Fruit fly (Drosophila melanogaster): ENCODE measurements around the gene nebu.
A peak's percentile ranks its signal among the peaks of the same experiment; 100 is the strongest.

The nebu gene

dm6 chr3L:12884680-12885079 is 41.8 kb upstream of the nebu start, which contains the start of gene CG14120:
Gene CG14120 (plus strand): TSS chr3L:12885039.
- TF ChIP-seq sug (tag; optimal IDR thresholded peaks at IDR 0.05) (peak; percentile 70), crol (GFP tag; IDR thresholded peaks at IDR 0.05) (no peak), jumu (GFP tag; optimal IDR thresholded peaks at IDR 0.05) (no peak), CG13287 (GFP tag; IDR thresholded peaks at IDR 0.05; ENCODE audit: partially characterized antibody) (no peak), GATAe (GFP tag; conservative IDR thresholded peaks at IDR 0.05) (peak; percentile 78), mirr (GFP tag; optimal IDR thresholded peaks at IDR 0.05) (peak; percentile 10), al (GFP tag; IDR thresholded peaks at IDR 0.05) (no peak), lab (GFP tag; optimal IDR thresholded peaks at IDR 0.05) (no peak), grn (GFP tag; optimal IDR thresholded peaks at IDR 0.05) (peak; percentile 60), Dad (GFP tag; optimal IDR thresholded peaks at IDR 0.05) (no peak), gfzf (GFP tag; optimal IDR thresholded peaks at IDR 0.05) (no peak), CG34376 (GFP tag; optimal IDR thresholded peaks at IDR 0.05) (peak; percentile 48), yki (optimal IDR thresholded peaks at IDR 0.05) (no peak), HLH54F (GFP tag; optimal IDR thresholded peaks at IDR 0.05) (no peak), exex (tag; optimal IDR thresholded peaks at IDR 0.05) (peak; percentile 91), mld (GFP tag; IDR thresholded peaks at IDR 0.05; ENCODE audit: partially characterized antibody) (no peak), CG3847 (GFP tag; IDR thresholded peaks at IDR 0.05) (no peak), CG6854 (GFP tag; optimal IDR thresholded peaks at IDR 0.05) (no peak), CG17186 (GFP tag; optimal IDR thresholded peaks at IDR 0.05) (no peak), cwo (GFP tag; optimal IDR thresholded peaks at IDR 0.05) (peak; percentile 53), aop (GFP tag; IDR thresholded peaks at IDR 0.05) (no peak)

- TF ChIP-seq CG15073 (GFP tag; optimal IDR thresholded peaks at IDR 0.05) (no peak), seq (GFP tag; IDR thresholded peaks at IDR 0.05) (no peak), vvl (GFP tag; IDR thresholded peaks at IDR 0.05) (peak; percentile 21; the same call in 1 of the 2 replicates), CHES-1-like (GFP tag; optimal IDR thresholded peaks at IDR 0.05) (no peak), CG15011 (GFP tag; optimal IDR thresholded peaks at IDR 0.05) (no peak), CG11695 (GFP tag; IDR thresholded peaks at IDR 0.05) (no peak), ems (GFP tag; optimal IDR thresholded peaks at IDR 0.05) (no peak), trem (tag; optimal IDR thresholded peaks at IDR 0.05) (no peak), Dad (GFP tag; optimal IDR thresholded peaks at IDR 0.05) (no peak), pros (GFP tag; optimal IDR thresholded peaks at IDR 0.05) (no peak), bab2 (GFP tag; optimal IDR thresholded peaks at IDR 0.05) (no peak), CG32767 (GFP tag; IDR thresholded peaks at IDR 0.05) (no peak), ato (GFP tag; IDR thresholded peaks at IDR 0.05; ENCODE audit: partially characterized antibody) (no peak), Chrac-16 (GFP tag; optimal IDR thresholded peaks at IDR 0.05) (no peak), E2f1 (GFP tag; IDR thresholded peaks at IDR 0.05) (no peak), zen (tag; optimal IDR thresholded peaks at IDR 0.05) (no peak), aop (GFP tag; IDR thresholded peaks at IDR 0.05) (no peak), Aef1 (GFP tag; IDR thresholded peaks at IDR 0.05) (peak; percentile 20; the same call in 1 of the 3 replicates), Bdp1 (GFP tag; optimal IDR thresholded peaks at IDR 0.05) (no peak), knrl (GFP tag; IDR thresholded peaks at IDR 0.05; ENCODE audit: partially characterized antibody) (no peak), CG9797 (GFP tag; optimal IDR thresholded peaks at IDR 0.05) (no peak), gcm (GFP tag; optimal IDR thresholded peaks at IDR 0.05) (no peak), Dp (GFP tag; optimal IDR thresholded peaks at IDR 0.05) (no peak), cad (GFP tag; optimal IDR thresholded peaks at IDR 0.05) (no peak), dpn (GFP tag; optimal IDR thresholded peaks at IDR 0.05) (no peak), CG4360 (GFP tag; IDR thresholded peaks at IDR 0.05) (no peak), CG3847 (GFP tag; IDR thresholded peaks at IDR 0.05) (0 out of 2 replicates have a peak, but pooled peaks have one; percentile 15), CG30431 (GFP tag; optimal IDR thresholded peaks at IDR 0.05) (no peak), ewg (GFP tag; optimal IDR thresholded peaks at IDR 0.05) (no peak), shn (GFP tag; optimal IDR thresholded peaks at IDR 0.05) (no peak), CG13424 (tag; optimal IDR thresholded peaks at IDR 0.05) (no peak), Ptx1 (GFP tag; IDR thresholded peaks at IDR 0.05) (peak; percentile 38; the same call in 1 of the 2 replicates), CG14667 (GFP tag; IDR thresholded peaks at IDR 0.05) (no peak), maf-S (GFP tag; optimal IDR thresholded peaks at IDR 0.05) (no peak)
Observed at dm6 chr3L:12874211-12874610, 31.3 kb upstream of the nebu start.
